Worm (Caenorhabditis elegans) whole organism, midembryonic: ENCODE data around the gene fbxa-153.
"Not testable (repeated sequence)": the region's sequence is repeated elsewhere in the genome, so short reads cannot be mapped to it uniquely, and the experiment has no call there.

Source experiments
- T22C8.4 ChIP-seq: fragments of 200-800 bp; sonication (Bioruptor generic); IDR thresholded peaks from 2 replicates; pipeline ENCODE4 v1.3.6; 2022; ENCODE audit warnings: missing genetic modification characterization, missing compliant biosample characterization
- cog-1 ChIP-seq: sonication (generic microtip); optimal IDR thresholded peaks from 2 replicates; lab custom pipeline; 2016; ENCODE audit warnings: missing genetic modification characterization, missing compliant biosample characterization
- flt-1 ChIP-seq: fragments of 200-800 bp; sonication (Bioruptor generic); IDR thresholded peaks from 2 replicates; pipeline ENCODE4 v1.3.6; 2022; ENCODE audit warnings: missing genetic modification characterization, missing compliant biosample characterization
- klf-2 ChIP-seq: fragments of 200-800 bp; sonication (Bioruptor generic); conservative IDR thresholded peaks from 2 replicates; pipeline ENCODE4 v1.3.6; 2022; ENCODE audit warnings: missing genetic modification reagents, missing genetic modification characterization, missing compliant biosample characterization
- med-1 ChIP-seq: sonication (generic microtip); optimal IDR thresholded peaks from 2 replicates; lab custom pipeline; 2017; ENCODE audit warnings: missing genetic modification characterization, mild to moderate bottlenecking, missing compliant biosample characterization, antibody characterized with exemption, missing genetic modification reagents; ENCODE audit not compliant: insufficient read depth
- ref-1 ChIP-seq: fragments of 200-800 bp; sonication (Bioruptor generic); conservative IDR thresholded peaks from 2 replicates; pipeline ENCODE4 v1.3.6; 2022; ENCODE audit warnings: missing genetic modification reagents, missing genetic modification characterization, missing compliant biosample characterization
- tab-1 ChIP-seq: fragments of 200-800 bp; sonication (Bioruptor generic); IDR thresholded peaks from 2 replicates; pipeline ENCODE4 v1.3.6; 2022; ENCODE audit warnings: missing genetic modification characterization, missing compliant biosample characterization
- ztf-23 ChIP-seq: fragments of 200-800 bp; sonication (Bioruptor generic); IDR thresholded peaks from 2 replicates; pipeline ENCODE4 v1.3.6; 2022; ENCODE audit warnings: missing genetic modification reagents, missing genetic modification characterization, missing compliant biosample characterization
- ztf-29 ChIP-seq: fragments of 200-800 bp; sonication (Bioruptor generic); IDR thresholded peaks from 2 replicates; pipeline ENCODE4 v1.3.6; 2022; ENCODE audit warnings: missing genetic modification reagents, missing genetic modification characterization, missing compliant biosample characterization

Gene fbxa-153

DNA sequence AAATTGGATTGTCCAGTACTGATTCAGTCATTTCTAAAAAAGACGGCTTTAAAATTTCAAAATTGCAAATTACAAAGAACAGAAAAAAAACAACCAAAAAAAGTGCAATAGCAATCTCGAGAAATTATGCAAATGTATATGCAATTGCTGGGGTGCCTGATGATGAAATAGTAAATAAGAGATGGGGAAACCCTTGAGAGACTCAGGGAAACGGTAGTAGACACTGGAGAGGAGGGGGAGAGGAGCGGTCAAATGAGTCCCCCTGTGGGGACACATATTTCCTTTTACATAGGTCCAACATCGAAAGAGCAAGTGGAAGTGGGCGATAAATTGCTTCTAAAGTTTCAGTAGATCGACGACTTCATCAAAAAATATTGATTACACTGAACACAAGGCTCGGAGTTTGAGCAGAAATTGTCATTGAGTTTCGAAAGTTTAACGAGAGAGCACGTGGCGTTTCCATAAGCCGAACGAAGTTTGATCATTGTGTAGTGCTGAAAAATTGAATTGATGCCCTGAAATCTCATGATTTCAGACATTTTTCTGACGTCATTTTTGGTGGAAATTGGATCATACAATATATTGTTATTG is at the start of gene fbxa-153, which contains the start of gene str-12:
TSS of gene fbxa-153 (minus strand) at position 35 of the 591 bp plus-strand sequence.
TSS of gene str-12 (plus strand) at position 541 of the 591 bp plus-strand sequence.
- TF ChIP-seq klf-2 (GFP tag; lab: Robert Waterston, UW) (no peak), cog-1 (tag; lab: Kevin White, UChicago) (peak; percentile 22), med-1 (GFP tag; lab: Kevin White, UChicago) (no peak), flt-1 (peak; percentile 45)

DNA sequence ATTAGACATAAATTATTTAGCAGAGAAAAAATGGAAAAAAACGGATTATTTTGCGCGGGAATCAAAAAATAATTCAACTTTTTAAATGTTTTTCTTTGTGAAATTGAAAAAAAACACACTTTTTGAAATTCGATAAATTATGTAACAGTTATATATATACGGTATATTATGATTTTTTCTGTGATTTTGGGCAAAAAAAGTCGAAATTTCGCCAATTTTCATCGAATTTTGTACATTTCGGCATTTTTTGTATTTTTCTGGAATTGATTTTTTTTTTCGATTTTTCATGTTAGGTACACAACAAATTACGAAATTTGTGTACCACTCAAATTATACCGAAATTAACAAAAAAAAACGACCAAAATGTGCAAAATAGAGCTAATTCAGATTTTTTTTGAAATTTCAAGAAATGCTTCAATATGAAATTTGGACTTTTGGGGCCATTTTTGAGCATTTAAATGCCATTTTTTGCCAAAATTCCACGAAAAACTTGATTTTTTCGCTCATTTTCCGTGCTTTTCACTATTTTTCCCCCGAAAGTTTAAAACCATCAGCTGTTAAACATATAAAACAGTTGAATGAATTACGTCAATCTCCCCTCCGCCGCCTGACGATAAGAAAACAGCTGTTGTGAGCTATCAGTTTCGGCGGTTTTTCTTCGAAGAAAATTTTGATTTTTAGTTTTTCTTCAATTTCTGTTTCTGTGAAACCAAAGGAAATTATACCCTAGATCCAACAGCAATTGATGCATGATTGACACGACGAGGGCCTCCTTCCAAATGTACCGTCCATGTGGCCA is 48.3 kb upstream of the fbxa-153 start:
- TF ChIP-seq med-1 (GFP tag; lab: Kevin White, UChicago) (no peak), ztf-23 (GFP tag; lab: Robert Waterston, UW) (no peak), ref-1 (GFP tag; lab: Robert Waterston, UW) (no peak), flt-1 (no peak), T22C8.4 (GFP tag; lab: Robert Waterston, UW) (no peak), tab-1 (GFP tag; lab: Robert Waterston, UW) (no peak), klf-2 (GFP tag; lab: Robert Waterston, UW) (no peak), cog-1 (tag; lab: Kevin White, UChicago) (no peak), ztf-29 (GFP tag; lab: Robert Waterston, UW) (no peak)

DNA sequence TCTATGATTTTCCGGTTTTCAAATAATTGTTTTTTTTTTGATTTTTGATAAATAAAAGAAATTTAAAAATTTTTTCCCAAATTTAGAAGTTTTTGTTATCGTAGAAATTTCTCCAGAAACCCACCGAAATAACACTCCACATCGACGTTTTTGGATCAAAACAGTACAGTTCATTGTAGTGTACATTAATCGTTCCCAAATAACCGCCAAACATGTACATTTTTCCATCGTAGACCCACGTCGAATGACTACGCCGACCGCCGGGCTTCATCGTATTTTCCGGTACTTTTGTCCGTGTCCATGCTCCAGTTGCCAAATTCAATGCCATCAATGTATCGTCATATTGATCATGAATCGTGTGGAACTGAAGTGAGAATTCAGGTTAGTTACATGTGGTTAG is 43.9 kb upstream of the fbxa-153 start, which contains the start of gene F53E4.2:
TSS of gene F53E4.2 (plus strand) at position 301 of the 400 bp plus-strand sequence.
- TF ChIP-seq med-1 (GFP tag; lab: Kevin White, UChicago) (no peak), cog-1 (tag; lab: Kevin White, UChicago) (no peak), ztf-29 (GFP tag; lab: Robert Waterston, UW) (no peak), flt-1 (no peak), klf-2 (GFP tag; lab: Robert Waterston, UW) (no peak), T22C8.4 (GFP tag; lab: Robert Waterston, UW) (no peak), ref-1 (GFP tag; lab: Robert Waterston, UW) (no peak), tab-1 (GFP tag; lab: Robert Waterston, UW) (no peak), ztf-23 (GFP tag; lab: Robert Waterston, UW) (no peak)

DNA sequence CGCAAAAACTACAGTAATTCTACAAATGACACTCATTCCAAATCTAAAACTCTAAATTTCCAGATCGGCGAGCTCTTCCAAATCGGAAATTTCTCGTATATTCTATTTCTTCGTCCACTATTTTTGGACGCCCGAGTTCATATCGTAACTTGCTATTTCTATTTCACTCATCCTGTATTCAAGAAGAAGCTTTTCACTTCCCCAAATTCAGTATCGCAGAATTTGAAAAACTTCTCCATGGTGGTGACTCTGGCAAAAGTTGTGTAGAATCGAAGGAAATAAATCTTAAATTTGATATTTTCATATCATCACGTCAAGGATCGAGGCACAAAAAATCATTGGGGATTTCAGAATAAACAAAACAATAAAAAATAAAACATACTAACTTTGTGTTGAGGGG is 42.0 kb upstream of the fbxa-153 start:
- TF ChIP-seq med-1 (GFP tag; lab: Kevin White, UChicago) = no peak
- TF ChIP-seq klf-2 (GFP tag; lab: Robert Waterston, UW) = no peak
- no peak for TF ChIP-seq ref-1 (GFP tag; lab: Robert Waterston, UW)
- TF ChIP-seq T22C8.4 (GFP tag; lab: Robert Waterston, UW) = no peak
- TF ChIP-seq ztf-29 (GFP tag; lab: Robert Waterston, UW) = no peak
- TF ChIP-seq ztf-23 (GFP tag; lab: Robert Waterston, UW) = no peak
- TF ChIP-seq flt-1 = no peak
- TF ChIP-seq cog-1 (tag; lab: Kevin White, UChicago) = no peak
- TF ChIP-seq tab-1 (GFP tag; lab: Robert Waterston, UW) = no peak

DNA sequence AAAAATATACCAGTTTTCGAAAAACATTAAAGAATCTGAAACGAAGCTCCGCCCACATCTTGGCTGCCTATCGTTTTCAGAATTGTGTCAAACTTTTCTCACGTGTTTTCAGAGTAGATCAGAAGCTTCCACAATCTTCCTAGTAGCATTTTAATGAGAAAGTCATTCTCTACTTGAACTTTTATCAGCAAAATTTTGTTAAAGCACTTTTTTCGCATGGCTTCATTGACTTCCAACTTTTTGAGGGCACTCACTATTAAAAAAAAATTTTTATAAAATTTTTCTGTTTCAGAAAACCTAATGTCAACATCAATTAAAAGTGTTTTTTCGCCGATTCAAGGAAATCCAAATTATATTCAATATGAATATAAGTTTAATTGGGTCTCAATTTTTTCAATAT is 40.0 kb upstream of the fbxa-153 start, which contains the start of gene sru-42:
TSS of gene sru-42 (plus strand) at position 301 of the 400 bp plus-strand sequence.
- no peak for TF ChIP-seq klf-2 (GFP tag; lab: Robert Waterston, UW)
- TF ChIP-seq T22C8.4 (GFP tag; lab: Robert Waterston, UW) = no peak

DNA sequence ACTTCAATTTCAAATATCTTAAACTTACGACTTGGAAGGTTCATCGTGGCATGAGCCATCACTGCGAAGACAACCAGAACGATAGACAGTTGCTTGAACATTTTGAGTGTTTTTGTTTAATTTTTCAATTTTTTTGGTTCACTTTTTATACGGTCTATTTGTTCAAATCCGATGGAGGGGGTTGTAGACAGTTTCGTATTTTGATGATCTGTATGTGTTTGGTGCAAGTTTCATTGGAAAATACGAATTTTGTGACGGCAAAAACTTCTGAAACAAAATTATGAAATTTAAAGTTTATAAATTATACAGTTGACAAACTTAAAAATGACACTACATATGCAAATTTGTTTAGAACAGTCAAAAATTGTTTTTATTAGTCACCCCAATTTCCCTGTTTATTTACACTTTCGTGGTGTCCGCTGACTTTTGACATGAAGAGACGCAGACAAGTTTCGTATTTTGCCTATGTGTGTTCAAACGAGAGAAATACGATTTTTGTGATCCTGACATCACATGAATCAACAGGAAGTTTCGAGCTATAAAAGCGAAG is 37.4 kb upstream of the fbxa-153 start, which contains the start of the genes C55A1.7 and C55A1.6:
TSS of gene C55A1.7 (minus strand) at position 101 of the 550 bp plus-strand sequence.
TSS of gene C55A1.6 (plus strand) at position 500 of the 550 bp plus-strand sequence.
- TF ChIP-seq tab-1, ztf-29, ztf-23 (GFP tag; lab: Robert Waterston, UW): not testable (repeated sequence)

DNA sequence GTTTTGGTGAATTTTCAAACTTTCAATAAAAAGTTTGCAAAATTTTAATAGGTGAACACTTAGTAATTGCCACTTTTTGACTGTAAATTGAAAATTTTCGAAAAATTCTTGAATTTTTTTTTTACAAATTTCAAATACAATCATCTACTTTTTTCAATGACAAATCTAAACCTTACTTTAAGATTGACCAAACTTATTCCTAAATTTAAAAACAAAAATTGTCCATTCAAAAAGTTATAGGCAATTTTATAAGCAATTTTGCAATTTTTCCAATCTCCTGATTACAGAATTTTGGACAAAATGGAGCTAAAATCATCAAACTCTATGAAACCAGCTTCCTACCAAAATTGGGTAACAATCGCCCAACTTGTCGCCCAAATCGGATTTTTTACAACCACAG is 34.4 kb upstream of the fbxa-153 start, which contains the start of gene str-23:
TSS of gene str-23 (plus strand) at position 301 of the 400 bp plus-strand sequence.
- TF ChIP-seq flt-1 (no peak), klf-2 (GFP tag; lab: Robert Waterston, UW) (no peak), ztf-29 (GFP tag; lab: Robert Waterston, UW) (no peak), cog-1 (tag; lab: Kevin White, UChicago) (no peak), tab-1 (GFP tag; lab: Robert Waterston, UW) (no peak), med-1 (GFP tag; lab: Kevin White, UChicago) (no peak), T22C8.4 (GFP tag; lab: Robert Waterston, UW) (no peak), ref-1 (GFP tag; lab: Robert Waterston, UW) (no peak), ztf-23 (GFP tag; lab: Robert Waterston, UW) (no peak)

DNA sequence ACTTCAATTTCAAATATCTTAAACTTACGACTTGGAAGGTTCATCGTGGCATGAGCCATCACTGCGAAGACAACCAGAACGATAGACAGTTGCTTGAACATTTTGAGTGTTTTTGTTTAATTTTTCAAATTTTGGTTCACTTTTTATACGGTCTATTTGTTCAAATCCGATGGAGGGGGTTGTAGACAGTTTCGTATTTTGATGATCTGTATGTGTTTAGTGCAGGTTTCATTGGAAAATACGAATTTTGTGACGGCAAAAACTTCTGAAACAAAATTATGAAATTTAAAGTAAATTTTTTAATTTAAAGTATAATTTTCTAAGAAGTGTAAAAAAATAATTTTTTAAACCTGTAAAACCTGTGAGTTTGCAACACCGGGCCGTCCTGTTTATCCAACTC is 33.0 kb upstream of the fbxa-153 start, which contains the start of gene C55A1.4:
TSS of gene C55A1.4 (minus strand) at position 101 of the 400 bp plus-strand sequence.
- not testable (repeated sequence) for TF ChIP-seq med-1 (GFP tag; lab: Kevin White, UChicago); klf-2 (GFP tag; lab: Robert Waterston, UW); ztf-29 (GFP tag; lab: Robert Waterston, UW)

DNA sequence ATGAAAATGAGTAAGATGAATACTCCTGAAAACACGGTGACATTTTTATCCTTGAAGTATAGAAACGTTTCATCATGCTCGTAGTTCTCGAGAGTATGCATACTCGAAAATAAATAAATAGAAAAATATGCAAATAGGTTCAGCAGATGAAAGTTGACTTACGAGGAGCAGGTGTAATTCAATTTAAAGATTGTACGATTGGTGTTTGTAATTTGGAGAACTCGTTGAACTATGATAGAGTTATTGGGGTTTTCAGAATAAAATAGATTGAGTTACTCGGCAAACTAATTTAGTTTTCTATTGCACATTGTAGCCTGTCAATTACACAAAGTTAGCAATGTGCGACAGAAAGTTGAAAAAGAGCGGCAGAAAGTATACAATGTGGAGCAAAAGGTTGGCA is 28.7 kb upstream of the fbxa-153 start, which contains the start of gene srz-44:
TSS of gene srz-44 (minus strand) at position 101 of the 400 bp plus-strand sequence.
- TF ChIP-seq T22C8.4 (GFP tag; lab: Robert Waterston, UW) = no peak
- TF ChIP-seq med-1 (GFP tag; lab: Kevin White, UChicago) = no peak
- no peak for TF ChIP-seq klf-2 (GFP tag; lab: Robert Waterston, UW)
- no peak for TF ChIP-seq tab-1 (GFP tag; lab: Robert Waterston, UW)
- no peak for TF ChIP-seq ztf-29 (GFP tag; lab: Robert Waterston, UW)
- no peak for TF ChIP-seq flt-1
- no peak for TF ChIP-seq ref-1 (GFP tag; lab: Robert Waterston, UW)
- TF ChIP-seq ztf-23 (GFP tag; lab: Robert Waterston, UW) = no peak
- TF ChIP-seq cog-1 (tag; lab: Kevin White, UChicago) = no peak
